Worm (Caenorhabditis elegans): ENCODE results near the gene ftn-1.

Gene ftn-1

ce11 chrV:7524447-7524846 is 22.9 kb downstream of the ftn-1 start, which contains the start of gene C54F6.20:
Gene C54F6.20, plus strand, starts transcription at chrV:7524747.
- no peak for TF ChIP-seq mls-2 (tag; optimal IDR thresholded peaks at IDR 0.05)
- no peak for TF ChIP-seq ces-1 (GFP tag; optimal IDR thresholded peaks at IDR 0.05)
- TF ChIP-seq mab-5 (tag; optimal IDR thresholded peaks at IDR 0.05), result no peak
- no peak for TF ChIP-seq nhr-237 (tag; optimal IDR thresholded peaks at IDR 0.05)
- TF ChIP-seq lin-32 (GFP tag; optimal IDR thresholded peaks at IDR 0.05), result no peak
- TF ChIP-seq mep-1 (tag; optimal IDR thresholded peaks at IDR 0.05), result no peak
- TF ChIP-seq cnd-1 (tag; optimal IDR thresholded peaks at IDR 0.05), result no peak
- no peak for TF ChIP-seq nhr-28 (tag; optimal IDR thresholded peaks at IDR 0.05)
- TF ChIP-seq hlh-1 (tag; optimal IDR thresholded peaks at IDR 0.05), result no peak
- no peak for TF ChIP-seq ham-2 (GFP tag; optimal IDR thresholded peaks at IDR 0.05)
- no peak for TF ChIP-seq tbx-8 (GFP tag; optimal IDR thresholded peaks at IDR 0.05)
- no peak for TF ChIP-seq pha-4 (tag; optimal IDR thresholded peaks at IDR 0.05)
- no peak for TF ChIP-seq ceh-39 (tag; optimal IDR thresholded peaks at IDR 0.05)
- no peak for TF ChIP-seq zip-8 (tag; optimal IDR thresholded peaks at IDR 0.05)
- no peak for TF ChIP-seq unc-120 (tag; optimal IDR thresholded peaks at IDR 0.05; ENCODE audit: poor library complexity, severe bottlenecking)

DNA sequence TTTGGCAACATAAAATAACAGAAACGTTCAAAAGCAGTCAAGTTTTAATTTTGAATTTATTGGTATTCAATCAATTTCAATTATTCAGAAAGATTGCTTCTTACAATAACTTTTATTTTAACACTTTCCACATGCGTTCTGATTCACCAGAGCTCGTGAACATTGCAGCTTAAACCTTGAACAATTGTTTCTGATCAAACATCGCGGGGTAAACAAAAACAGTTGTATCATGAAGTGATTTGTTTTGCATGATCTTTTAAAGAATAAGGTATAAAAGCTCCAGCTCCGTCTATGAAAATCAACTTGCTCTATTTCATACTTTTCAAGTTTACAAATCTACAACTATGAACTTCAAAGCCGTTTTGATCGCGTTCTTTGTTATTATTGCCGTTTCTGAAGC is 24.0 kb downstream of the ftn-1 start, which contains the start of gene C54F6.6:
C54F6.6 (plus strand) TSS at position 301 of the 400 bp plus-strand sequence.
- no peak for TF ChIP-seq flh-1 (GFP tag; optimal IDR thresholded peaks at IDR 0.05)
- no peak for TF ChIP-seq unc-62 (GFP tag; optimal IDR thresholded peaks at IDR 0.05)
- no peak for TF ChIP-seq unc-120 (tag; optimal IDR thresholded peaks at IDR 0.05; ENCODE audit: poor library complexity, severe bottlenecking)
- no peak for TF ChIP-seq ceh-43 (GFP tag; optimal IDR thresholded peaks at IDR 0.05)
- no peak for TF ChIP-seq hlh-1 (tag; optimal IDR thresholded peaks at IDR 0.05)
- no peak for TF ChIP-seq lin-32 (GFP tag; optimal IDR thresholded peaks at IDR 0.05)
- no peak for TF ChIP-seq nhr-237 (tag; optimal IDR thresholded peaks at IDR 0.05)
- no peak for TF ChIP-seq unc-39 (tag; optimal IDR thresholded peaks at IDR 0.05)
- no peak for TF ChIP-seq ces-1 (GFP tag; optimal IDR thresholded peaks at IDR 0.05)
- no peak for TF ChIP-seq sem-2 (GFP tag; optimal IDR thresholded peaks at IDR 0.05)
- TF ChIP-seq elt-3 (tag; optimal IDR thresholded peaks at IDR 0.05), result no peak
- TF ChIP-seq zip-8 (tag; optimal IDR thresholded peaks at IDR 0.05), result no peak
- no peak for TF ChIP-seq pha-4 (tag; optimal IDR thresholded peaks at IDR 0.05)
- TF ChIP-seq mls-2 (tag; optimal IDR thresholded peaks at IDR 0.05), result no peak
- TF ChIP-seq ham-2 (GFP tag; optimal IDR thresholded peaks at IDR 0.05), result no peak
- no peak for TF ChIP-seq M03D4.4 (tag; optimal IDR thresholded peaks at IDR 0.05)
- no peak for TF ChIP-seq elt-1 (tag; optimal IDR thresholded peaks at IDR 0.05; ENCODE audit: borderline replicate concordance, insufficient read depth)

- TF ChIP-seq mab-5 (tag; optimal IDR thresholded peaks at IDR 0.05), result no peak
- no peak for TF ChIP-seq unc-120 (tag; optimal IDR thresholded peaks at IDR 0.05; ENCODE audit: poor library complexity, severe bottlenecking)
- TF ChIP-seq tbx-8 (GFP tag; optimal IDR thresholded peaks at IDR 0.05), result no peak
- no peak for TF ChIP-seq sptf-1 (tag; optimal IDR thresholded peaks at IDR 0.05)
- no peak for TF ChIP-seq mep-1 (tag; optimal IDR thresholded peaks at IDR 0.05)
- TF ChIP-seq hlh-1 (tag; optimal IDR thresholded peaks at IDR 0.05), result no peak
- no peak for TF ChIP-seq flh-1 (GFP tag; optimal IDR thresholded peaks at IDR 0.05)
- no peak for TF ChIP-seq ceh-43 (GFP tag; optimal IDR thresholded peaks at IDR 0.05)
- TF ChIP-seq drap-1 (GFP tag; optimal IDR thresholded peaks at IDR 0.05), result no peak
- no peak for TF ChIP-seq unc-62 (GFP tag; optimal IDR thresholded peaks at IDR 0.05)
- TF ChIP-seq snpc-4 (tag; optimal IDR thresholded peaks at IDR 0.05), result no peak
- TF ChIP-seq ham-2 (GFP tag; optimal IDR thresholded peaks at IDR 0.05), result no peak
- no peak for TF ChIP-seq elt-3 (tag; optimal IDR thresholded peaks at IDR 0.05)
- TF ChIP-seq cnd-1 (tag; optimal IDR thresholded peaks at IDR 0.05), result no peak
- no peak for TF ChIP-seq elt-1 (tag; optimal IDR thresholded peaks at IDR 0.05; ENCODE audit: borderline replicate concordance, insufficient read depth)
- TF ChIP-seq nhr-2 (tag; optimal IDR thresholded peaks at IDR 0.05), result no peak
- TF ChIP-seq M03D4.4 (tag; optimal IDR thresholded peaks at IDR 0.05), result no peak
These were observed 25.1 kb downstream of the ftn-1 start, which contains the start of gene C54F6.15 for ce11 chrV:7522279-7522678. Gene C54F6.15, minus strand, starts transcription at chrV:7522379.

- TF ChIP-seq nhr-28 (tag; optimal IDR thresholded peaks at IDR 0.05), result no peak
- TF ChIP-seq ceh-83 (GFP tag; optimal IDR thresholded peaks at IDR 0.05), result no peak
- no peak for TF ChIP-seq unc-62 (GFP tag; optimal IDR thresholded peaks at IDR 0.05)
- no peak for TF ChIP-seq lsy-2 (tag; optimal IDR thresholded peaks at IDR 0.05)
- TF ChIP-seq M03D4.4 (tag; optimal IDR thresholded peaks at IDR 0.05), result no peak
- no peak for TF ChIP-seq ceh-39 (tag; optimal IDR thresholded peaks at IDR 0.05)
- no peak for TF ChIP-seq nhr-12 (tag; optimal IDR thresholded peaks at IDR 0.05)
- TF ChIP-seq flh-1 (GFP tag; optimal IDR thresholded peaks at IDR 0.05), result no peak
- no peak for TF ChIP-seq snpc-4 (tag; optimal IDR thresholded peaks at IDR 0.05)
These were observed 26.1 kb downstream of the ftn-1 start for ce11 chrV:7521304-7521703.

- TF ChIP-seq cnd-1 (tag; optimal IDR thresholded peaks at IDR 0.05), result no peak
- no peak for TF ChIP-seq nhr-2 (tag; optimal IDR thresholded peaks at IDR 0.05)
- peak; percentile 31 for TF ChIP-seq ces-1 (GFP tag; optimal IDR thresholded peaks at IDR 0.05)
- no peak for TF ChIP-seq pha-4 (tag; optimal IDR thresholded peaks at IDR 0.05)
- TF ChIP-seq drap-1 (GFP tag; optimal IDR thresholded peaks at IDR 0.05), result no peak
These were observed 27.3 kb downstream of the ftn-1 start, which contains the start of gene srb-19 for ce11 chrV:7520077-7520476. Gene srb-19, minus strand, starts transcription at chrV:7520177.
